Fruit fly (Drosophila melanogaster) whole organism: ENCODE data around the gene SecCl.

Experiments
- EcR ChIP-seq, 2 experiments: fragments of >200 bp; optimal IDR thresholded peaks; 2 replicates each; lab custom pipeline; 2017; ENCODE audit warnings: missing biosample characterization in 2 of 2, missing genetic modification characterization in 2 of 2, missing genetic modification reagents in 2 of 2
- psq ChIP-seq: fragments of >200 bp; optimal IDR thresholded peaks from 2 replicates; lab custom pipeline; 2017

- TF ChIP-seq EcR (GFP tag; optimal IDR thresholded peaks at IDR 0.05; lab: Kevin White, UChicago), result no peak
- no peak for TF ChIP-seq psq
These were observed 18.9 kb downstream of the SecCl start for dm6 chr3L:17488622-17489391.
